Worm (Caenorhabditis elegans): ENCODE measurements around the gene gspd-1.

ce11 chrIV:11287511-11287910, 29.7 kb upstream of the gspd-1 start, which contains the start of gene F54D1.6:
- TF ChIP-seq ztf-11 (tag; optimal IDR thresholded peaks at IDR 0.05) (no peak), unc-130 (tag; optimal IDR thresholded peaks at IDR 0.05) (no peak), nhr-76 (tag; optimal IDR thresholded peaks at IDR 0.05) (no peak), swsn-7 (tag; optimal IDR thresholded peaks at IDR 0.05) (no peak), skn-1 (tag; optimal IDR thresholded peaks at IDR 0.05) (no peak), aly-2 (tag; optimal IDR thresholded peaks at IDR 0.05) (no peak), nhr-28 (tag; optimal IDR thresholded peaks at IDR 0.05) (no peak), dpl-1 (GFP tag; optimal IDR thresholded peaks at IDR 0.05) (no peak), nhr-77 (tag; optimal IDR thresholded peaks at IDR 0.05) (no peak)
